Fruit fly (Drosophila melanogaster) whole organism, prepupa: Measurements from ENCODE around the gene fend.
A peak's percentile ranks its signal among the peaks of the same experiment; 100 is the strongest.

Experiments
- CG11762 ChIP-seq: fragments of 200-800 bp; sonication (Bioruptor generic); optimal IDR thresholded peaks from 3 replicates; lab custom pipeline; 2016; ENCODE audit warnings: missing biosample characterization, missing genetic modification characterization; ENCODE audit not compliant: insufficient read depth
- CG3032 ChIP-seq: fragments of 200-800 bp; optimal IDR thresholded peaks from 2 replicates; lab custom pipeline; 2019; ENCODE audit warnings: missing biosample characterization, mild to moderate bottlenecking, missing genetic modification characterization, moderate library complexity
- CG6792 ChIP-seq: fragments of 200-800 bp; sonication (Bioruptor generic); optimal IDR thresholded peaks from 3 replicates; lab custom pipeline; 2016; ENCODE audit warnings: missing biosample characterization, missing genetic modification characterization
- Hr39 ChIP-seq: fragments of 200-800 bp; sonication (Bioruptor generic); optimal IDR thresholded peaks from 2 replicates; lab custom pipeline; 2016; ENCODE audit warnings: missing biosample characterization, missing genetic modification characterization
- Lpt ChIP-seq: fragments of 200-800 bp; sonication (Bioruptor generic); optimal IDR thresholded peaks from 3 replicates; lab custom pipeline; 2016; ENCODE audit warnings: missing biosample characterization, missing genetic modification characterization
- Smox ChIP-seq: fragments of 200-800 bp; sonication (Bioruptor generic); optimal IDR thresholded peaks from 3 replicates; lab custom pipeline; 2016; ENCODE audit warnings: missing biosample characterization, missing genetic modification characterization
- dsx ChIP-seq: fragments of 200-800 bp; optimal IDR thresholded peaks from 3 replicates; lab custom pipeline; 2019; ENCODE audit warnings: missing biosample characterization, mild to moderate bottlenecking, missing genetic modification characterization, moderate library complexity; ENCODE audit not compliant: poor library complexity, severe bottlenecking
- topi ChIP-seq: fragments of 200-800 bp; sonication (Bioruptor generic); optimal IDR thresholded peaks from 3 replicates; lab custom pipeline; 2016; ENCODE audit warnings: missing biosample characterization, missing genetic modification characterization

DNA sequence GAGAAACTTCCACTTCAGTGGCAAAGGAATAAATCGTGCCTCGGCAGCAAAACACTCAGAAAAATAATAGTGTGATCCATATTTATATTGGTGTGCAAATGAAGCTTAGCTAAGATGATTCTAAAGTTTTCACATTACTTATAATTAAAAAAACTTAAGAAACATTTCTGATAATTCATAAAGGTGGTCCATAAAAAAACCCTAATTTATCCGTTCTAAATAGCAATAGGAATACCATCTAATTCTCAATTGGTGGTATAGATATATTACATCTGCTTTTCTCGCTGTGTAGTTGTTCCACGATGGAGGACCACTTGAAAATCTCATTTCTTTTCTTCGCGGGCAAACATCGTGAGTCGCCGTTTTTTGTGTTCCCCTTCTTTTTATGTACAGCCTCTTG lies 20.2 kb upstream of the fend start:
- peak; percentile 64 for TF ChIP-seq Hr39 (GFP tag; lab: Kevin White, UChicago)
- peak; percentile 64 for TF ChIP-seq CG6792
- peak; percentile 28 for TF ChIP-seq CG11762 (GFP tag; lab: Kevin White, UChicago)
- TF ChIP-seq dsx: peak; percentile 51
- peak; percentile 81 for TF ChIP-seq topi (GFP tag; lab: Kevin White, UChicago)
- TF ChIP-seq CG3032 (tag; lab: Kevin White, UChicago): peak; percentile 75
- peak; percentile 55 for TF ChIP-seq Smox (GFP tag; lab: Kevin White, UChicago)
- TF ChIP-seq Lpt: peak; percentile 38
